Worm (Caenorhabditis elegans) whole organism, young adult: Measurements from ENCODE around the gene gly-7.

Experiments used
- F49E8.2 ChIP-seq: sonication (generic microtip); optimal IDR thresholded peaks from 3 replicates; lab custom pipeline; 2017; ENCODE audit warnings: missing genetic modification characterization, mild to moderate bottlenecking, missing compliant biosample characterization, antibody characterized with exemption, moderate library complexity; ENCODE audit not compliant: insufficient read depth
- F57C9.4 ChIP-seq: sonication (generic microtip); optimal IDR thresholded peaks from 2 replicates; lab custom pipeline; 2017; ENCODE audit warnings: mild to moderate bottlenecking, missing genetic modification characterization, missing compliant biosample characterization
- T26A5.8 ChIP-seq: sonication (generic microtip); optimal IDR thresholded peaks from 2 replicates; lab custom pipeline; 2016; ENCODE audit warnings: missing genetic modification characterization, missing compliant biosample characterization
- ama-1 ChIP-seq, 3 experiments: fragments of 150-350 bp in 1 of 3; sonication (generic microtip) in 2 of 3; optimal IDR thresholded peaks; 2 replicates each; lab custom pipeline; 2014 to 2018; ENCODE audit warnings: missing biosample characterization in 2 of 3, missing genetic modification characterization in 2 of 3, missing genetic modification reagents in 2 of 3
- ceh-91 ChIP-seq: fragments of 200-800 bp; sonication (Bioruptor generic); IDR thresholded peaks from 2 replicates; pipeline ENCODE4 v1.3.6; 2022; ENCODE audit warnings: missing genetic modification reagents, missing genetic modification characterization, missing compliant biosample characterization
- him-1 ChIP-seq: sonication (generic microtip); optimal IDR thresholded peaks from 2 replicates; lab custom pipeline; 2016; ENCODE audit warnings: missing genotype, missing genetic modification reagents, missing genetic modification characterization, missing compliant biosample characterization
- let-607 ChIP-seq, 2 experiments: fragments of 200-800 bp in 1 of 2; sonication (Bioruptor generic) in 1 of 2; sonication (generic microtip) in 1 of 2; optimal IDR thresholded peaks; 2 replicates each; lab custom pipeline; 2016 to 2018; ENCODE audit warnings: mild to moderate bottlenecking in 2 of 2, missing compliant biosample characterization in 2 of 2, missing genetic modification characterization in 2 of 2, moderate library complexity in 2 of 2, missing genotype in 1 of 2
- nfya-1 ChIP-seq: sonication (generic microtip); optimal IDR thresholded peaks from 2 replicates; lab custom pipeline; 2017; ENCODE audit warnings: antibody characterized with exemption, missing compliant biosample characterization, missing genetic modification characterization, borderline replicate concordance; ENCODE audit not compliant: insufficient read depth
- pha-4 ChIP-seq: fragments of 150-350 bp; sonication (generic microtip); optimal IDR thresholded peaks from 2 replicates; lab custom pipeline; 2014; ENCODE audit warnings: missing biosample characterization, missing genetic modification reagents, missing genetic modification characterization
- snpc-3.4 ChIP-seq: sonication (generic microtip); optimal IDR thresholded peaks from 2 replicates; lab custom pipeline; 2017; ENCODE audit warnings: missing genetic modification characterization, mild to moderate bottlenecking, missing compliant biosample characterization, antibody characterized with exemption, moderate library complexity, missing genotype, missing genetic modification reagents
- snpc-4 ChIP-seq, 5 experiments: fragments of 150-350 bp in 1 of 5; sonication (generic microtip) in 4 of 5; optimal IDR thresholded peaks; 2 replicates each; lab custom pipeline; 2014 to 2018; ENCODE audit warnings: missing genetic modification characterization in 5 of 5, missing biosample characterization in 3 of 5, antibody characterized with exemption in 2 of 5, mild to moderate bottlenecking in 2 of 5, missing compliant biosample characterization in 2 of 5, missing genotype in 2 of 5, moderate library complexity in 2 of 5, missing genetic modification reagents in 1 of 5
- unc-62 ChIP-seq: fragments of 150-350 bp; optimal IDR thresholded peaks from 2 replicates; lab custom pipeline; 2014; ENCODE audit warnings: missing biosample characterization, missing genetic modification reagents, missing genetic modification characterization
- ztf-22 ChIP-seq: fragments of 200-800 bp; sonication (Bioruptor generic); optimal IDR thresholded peaks from 2 replicates; lab custom pipeline; 2018; ENCODE audit warnings: mild to moderate bottlenecking, missing genetic modification characterization, moderate library complexity, missing compliant biosample characterization

DNA sequence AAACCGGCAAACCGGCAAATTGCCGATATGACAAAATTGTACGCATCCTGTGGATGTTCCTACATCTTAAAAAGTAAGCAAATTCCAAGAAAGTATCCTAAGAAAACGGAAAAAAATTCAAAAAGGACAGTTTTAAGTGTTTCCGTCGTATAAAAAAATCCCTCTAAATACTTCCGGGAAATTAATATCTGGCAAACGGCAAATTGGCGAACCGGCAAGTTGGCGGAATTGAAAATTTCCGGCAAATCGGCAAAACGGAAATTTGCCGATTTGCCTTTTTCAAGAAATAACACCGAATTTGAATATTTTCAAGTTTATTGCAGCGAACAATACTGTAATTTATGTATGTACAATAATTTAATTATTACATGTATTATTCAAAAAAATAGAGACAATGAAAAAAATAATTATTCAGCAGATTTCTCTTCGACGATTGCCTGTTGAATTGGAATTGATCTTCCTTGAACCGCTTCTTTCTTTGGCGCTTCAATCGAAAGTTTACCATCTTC is 17.0 kb downstream of the gly-7 start:
- peak; percentile 38 for TF ChIP-seq ama-1 (optimal IDR thresholded peaks at IDR 0.05; lab: Kevin White, UChicago)
- TF ChIP-seq ama-1 (GFP tag; optimal IDR thresholded peaks at IDR 0.05; lab: Kevin White, UChicago) = no peak
- no peak for TF ChIP-seq nfya-1
- TF ChIP-seq snpc-4 (GFP tag; optimal IDR thresholded peaks at IDR 0.05; lab: Kevin White, UChicago) = no peak
- no peak for TF ChIP-seq snpc-4 (tag; optimal IDR thresholded peaks at IDR 0.05; lab: Kevin White, UChicago)
- TF ChIP-seq let-607 (tag; optimal IDR thresholded peaks at IDR 0.05; lab: Kevin White, UChicago) = no peak
- TF ChIP-seq F57C9.4 (tag; lab: Kevin White, UChicago) = no peak
- no peak for TF ChIP-seq snpc-3.4
- no peak for TF ChIP-seq him-1 (tag; lab: Kevin White, UChicago)
- TF ChIP-seq pha-4 (tag; lab: Kevin White, UChicago) = no peak
- no peak for TF ChIP-seq unc-62 (GFP tag; lab: Kevin White, UChicago)
- TF ChIP-seq ztf-22 (GFP tag; lab: Kevin White, UChicago) = no peak
- no peak for TF ChIP-seq ceh-91 (GFP tag; lab: Robert Waterston, UW)
- no peak for TF ChIP-seq T26A5.8 (tag; lab: Kevin White, UChicago)
- TF ChIP-seq F49E8.2 (tag; lab: Kevin White, UChicago) = no peak
